ENCODE assay signal across 4 fruit fly cellular contexts in the genomic region with DNA sequence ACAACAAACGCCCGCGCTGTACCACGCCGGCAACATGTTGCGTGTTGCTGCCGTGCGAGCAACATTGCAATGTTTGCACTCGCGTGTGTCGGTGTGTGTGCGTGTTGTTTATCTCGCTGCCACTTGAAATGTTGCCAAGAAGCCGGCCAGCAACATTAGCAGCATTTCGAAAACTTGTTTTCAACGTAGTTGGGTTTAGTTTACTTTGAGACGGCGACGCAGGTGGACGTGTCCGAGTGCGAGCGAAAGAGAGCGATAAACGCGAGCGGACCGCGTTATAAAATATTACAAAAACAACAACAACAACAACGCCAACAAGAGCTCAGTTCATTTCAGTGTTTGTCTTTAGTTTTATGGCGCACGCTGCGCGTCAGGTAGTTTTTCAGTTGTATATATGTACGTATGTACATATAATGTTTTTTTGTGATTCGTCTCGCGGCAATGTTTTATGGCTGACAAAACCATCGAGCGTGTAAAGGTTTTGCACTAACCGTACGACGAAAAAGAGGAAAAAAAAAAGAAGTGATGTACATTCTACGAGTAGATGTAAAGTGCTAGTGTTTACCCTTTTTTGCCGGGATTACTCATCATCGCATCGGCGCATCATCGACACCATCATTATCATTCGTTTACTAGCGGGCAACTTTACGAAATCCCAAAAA.
TF ChIP-seq lines count a peak whose summit lies in the region.

A gene (plus strand): TSS at position 196 of the 662 bp plus-strand sequence.

TF ChIP-seq in whole organism, adult, 20 proteins besides CTCF, POLR2A, EP300 and RAD21 (continued from another document):
- no peak for TF ChIP-seq Crg-1 (GFP tag; optimal IDR thresholded peaks at IDR 0.05; lab: Kevin White, UChicago)
- TF ChIP-seq ovo (GFP tag; optimal IDR thresholded peaks at IDR 0.05; lab: Kevin White, UChicago) = no peak
- peak; percentile 60 for TF ChIP-seq CG7045 (GFP tag; optimal IDR thresholded peaks at IDR 0.05; lab: Kevin White, UChicago)
- TF ChIP-seq CG14711 (tag; optimal IDR thresholded peaks at IDR 0.05; lab: Kevin White, UChicago) = peak; percentile 41
TF ChIP-seq in whole organism, adult: peak in this region for 14.

TF ChIP-seq in whole organism, embryonic, 481 proteins besides CTCF, POLR2A, EP300 and RAD21 (continued from another document and continues in another):
- TF ChIP-seq CG3726 (GFP tag; IDR thresholded peaks at IDR 0.05; lab: Robert Waterston, UW) = no peak
- peak; percentile 66 for TF ChIP-seq ATbp (GFP tag; optimal IDR thresholded peaks at IDR 0.05; lab: Kevin White, UChicago)
- no peak; the same call in 2 of the 3 replicates for TF ChIP-seq sr (GFP tag; IDR thresholded peaks at IDR 0.05; lab: Robert Waterston, UW)
- no peak for TF ChIP-seq gcm (GFP tag; optimal IDR thresholded peaks at IDR 0.05; lab: Kevin White, UChicago)
- peak; percentile 58 for TF ChIP-seq NK7.1 (GFP tag; optimal IDR thresholded peaks at IDR 0.05; lab: Kevin White, UChicago)
- peak; percentile 14 for TF ChIP-seq D19A (tag; optimal IDR thresholded peaks at IDR 0.05; lab: Kevin White, UChicago)
- TF ChIP-seq slp2 (GFP tag; optimal IDR thresholded peaks at IDR 0.05; lab: Kevin White, UChicago) = no peak
- TF ChIP-seq Taf1 (GFP tag; IDR thresholded peaks at IDR 0.05; lab: Robert Waterston, UW) = no peak
- TF ChIP-seq run (tag; optimal IDR thresholded peaks at IDR 0.05; lab: Kevin White, UChicago) = peak; percentile 24
- TF ChIP-seq wor (GFP tag; IDR thresholded peaks at IDR 0.05; lab: Robert Waterston, UW) = no peak
- TF ChIP-seq slbo (GFP tag; IDR thresholded peaks at IDR 0.05; lab: Robert Waterston, UW) = no peak
- TF ChIP-seq MTF-1 (GFP tag; optimal IDR thresholded peaks at IDR 0.05; lab: Kevin White, UChicago; ENCODE audit: borderline replicate concordance) = peak; percentile 26
- TF ChIP-seq BtbVII (GFP tag; optimal IDR thresholded peaks at IDR 0.05; lab: Kevin White, UChicago) = peak; percentile 66
- TF ChIP-seq CG3838 (GFP tag; optimal IDR thresholded peaks at IDR 0.05; lab: Kevin White, UChicago) = no peak
- TF ChIP-seq pros (GFP tag; optimal IDR thresholded peaks at IDR 0.05; lab: Kevin White, UChicago) = peak; percentile 72
- no peak for TF ChIP-seq bsh (GFP tag; optimal IDR thresholded peaks at IDR 0.05; lab: Kevin White, UChicago)
- no peak for TF ChIP-seq zfh2 (GFP tag; optimal IDR thresholded peaks at IDR 0.05; lab: Kevin White, UChicago)
- peak; percentile 34; the same call in 1 of the 2 replicates for TF ChIP-seq CG31441 (GFP tag; IDR thresholded peaks at IDR 0.05; lab: Robert Waterston, UW)
- no peak for TF ChIP-seq CHES-1-like (GFP tag; optimal IDR thresholded peaks at IDR 0.05; lab: Kevin White, UChicago)
- no peak for TF ChIP-seq fd96Cb (tag; optimal IDR thresholded peaks at IDR 0.05; lab: Kevin White, UChicago)
- no peak for TF ChIP-seq CG8290 (GFP tag; optimal IDR thresholded peaks at IDR 0.05; lab: Kevin White, UChicago)
- peak in 1 of 2 experiments; percentile 43 for TF ChIP-seq CG8290 (tag; optimal IDR thresholded peaks at IDR 0.05; lab: Kevin White, UChicago)
- TF ChIP-seq CG18476 (GFP tag; optimal IDR thresholded peaks at IDR 0.05; lab: Kevin White, UChicago) = peak; percentile 24
- peak; percentile 67; the same call in 1 of the 2 replicates for TF ChIP-seq ato (GFP tag; IDR thresholded peaks at IDR 0.05; lab: Robert Waterston, UW; ENCODE audit: partially characterized antibody)
- no peak for TF ChIP-seq zen2 (GFP tag; IDR thresholded peaks at IDR 0.05; lab: Robert Waterston, UW; ENCODE audit: partially characterized antibody)
- TF ChIP-seq CG4404 (GFP tag; IDR thresholded peaks at IDR 0.05; lab: Robert Waterston, UW) = no peak
- TF ChIP-seq CG12744 (GFP tag; optimal IDR thresholded peaks at IDR 0.05; lab: Kevin White, UChicago) = no peak
- no peak for TF ChIP-seq ash1 (GFP tag; optimal IDR thresholded peaks at IDR 0.05; lab: Kevin White, UChicago)
- no peak for TF ChIP-seq Chrac-16 (GFP tag; optimal IDR thresholded peaks at IDR 0.05; lab: Kevin White, UChicago)
- TF ChIP-seq CG30431 (GFP tag; optimal IDR thresholded peaks at IDR 0.05; lab: Kevin White, UChicago) = no peak
- TF ChIP-seq phol (tag; optimal IDR thresholded peaks at IDR 0.05; lab: Kevin White, UChicago) = no peak
- TF ChIP-seq CG17802 (tag; optimal IDR thresholded peaks at IDR 0.05; lab: Kevin White, UChicago) = no peak
- peak; percentile 22 for TF ChIP-seq CG33213 (GFP tag; optimal IDR thresholded peaks at IDR 0.05; lab: Kevin White, UChicago)
- TF ChIP-seq CG2129 (GFP tag; IDR thresholded peaks at IDR 0.05; lab: Robert Waterston, UW; ENCODE audit: partially characterized antibody) = no peak
- peak; percentile 19 for TF ChIP-seq CG2116 (GFP tag; optimal IDR thresholded peaks at IDR 0.05; lab: Kevin White, UChicago)
- no peak for TF ChIP-seq jigr1 (GFP tag; IDR thresholded peaks at IDR 0.05; lab: Robert Waterston, UW)
- no peak for TF ChIP-seq mam (GFP tag; optimal IDR thresholded peaks at IDR 0.05; lab: Kevin White, UChicago)
- no peak for TF ChIP-seq dan (GFP tag; IDR thresholded peaks at IDR 0.05; lab: Robert Waterston, UW)
- TF ChIP-seq ftz-f1 (GFP tag; optimal IDR thresholded peaks at IDR 0.05; lab: Kevin White, UChicago) = peak; percentile 29

TF ChIP-seq in whole organism, prepupa, 60 proteins besides CTCF, POLR2A, EP300 and RAD21 (continued from another document):
- TF ChIP-seq CG6276 (GFP tag; optimal IDR thresholded peaks at IDR 0.05; lab: Kevin White, UChicago) (peak; percentile 23), fkh (GFP tag; optimal IDR thresholded peaks at IDR 0.05; lab: Kevin White, UChicago) (peak; percentile 96), Gug (GFP tag; IDR thresholded peaks at IDR 0.05; lab: Robert Waterston, UW) (no peak), CG31627 (GFP tag; optimal IDR thresholded peaks at IDR 0.05; lab: Kevin White, UChicago) (no peak), Lpt (GFP tag; optimal IDR thresholded peaks at IDR 0.05; lab: Kevin White, UChicago) (peak; percentile 28), Eip78C (GFP tag; lab: Kevin White, UChicago) (peak; percentile 81), eg (GFP tag; IDR thresholded peaks at IDR 0.05; lab: Robert Waterston, UW) (peak; percentile 55; the same call in 2 of the 3 replicates), CG15336 (GFP tag; IDR thresholded peaks at IDR 0.05; lab: Robert Waterston, UW) (peak; percentile 16; the same call in 1 of the 2 replicates), ss (GFP tag; optimal IDR thresholded peaks at IDR 0.05; lab: Kevin White, UChicago) (peak; percentile 33 to 47), cyc (GFP tag; optimal IDR thresholded peaks at IDR 0.05; lab: Kevin White, UChicago) (no peak), Sox14 (GFP tag; optimal IDR thresholded peaks at IDR 0.05; lab: Kevin White, UChicago) (no peak), Sox102F (GFP tag; optimal IDR thresholded peaks at IDR 0.05; lab: Kevin White, UChicago) (peak; percentile 55), CG9139 (GFP tag; optimal IDR thresholded peaks at IDR 0.05; lab: Kevin White, UChicago) (no peak), Eip93F (GFP tag; optimal IDR thresholded peaks at IDR 0.05; lab: Kevin White, UChicago) (no peak), vri (GFP tag; optimal IDR thresholded peaks at IDR 0.05; lab: Kevin White, UChicago) (peak; percentile 33), CG4318 (GFP tag; optimal IDR thresholded peaks at IDR 0.05; lab: Kevin White, UChicago) (no peak), CG1621 (tag; optimal IDR thresholded peaks at IDR 0.05; lab: Kevin White, UChicago) (peak; percentile 49), pdm3 (GFP tag; optimal IDR thresholded peaks at IDR 0.05; lab: Kevin White, UChicago) (no peak), acj6 (GFP tag; optimal IDR thresholded peaks at IDR 0.05; lab: Kevin White, UChicago) (peak; percentile 5)

TF ChIP-seq in whole organism, pupa, 21 proteins besides CTCF, POLR2A, EP300 and RAD21 (continued from another document):
- TF ChIP-seq Snoo (tag; optimal IDR thresholded peaks at IDR 0.05; lab: Kevin White, UChicago) (no peak), fd96Ca (GFP tag; IDR thresholded peaks at IDR 0.05; lab: Robert Waterston, UW) (no peak; the same call in 2 of the 3 replicates)
TF ChIP-seq in whole organism, pupa: peak in this region for 8.
